Worm (Caenorhabditis elegans) whole organism, young adult: Measurements from ENCODE around the gene atgp-2.

Experiments used
- F10E7.11 ChIP-seq: sonication (generic microtip); optimal IDR thresholded peaks from 2 replicates; lab custom pipeline; 2017; ENCODE audit warnings: mild to moderate bottlenecking, missing genetic modification characterization, moderate library complexity, missing compliant biosample characterization
- F37B4.10 ChIP-seq: fragments of 200-800 bp; sonication (Bioruptor generic); IDR thresholded peaks from 2 replicates; pipeline ENCODE4 v1.3.6; 2022; ENCODE audit warnings: missing genetic modification characterization, missing compliant biosample characterization
- F49E8.2 ChIP-seq: sonication (generic microtip); optimal IDR thresholded peaks from 3 replicates; lab custom pipeline; 2017; ENCODE audit warnings: missing genetic modification characterization, mild to moderate bottlenecking, missing compliant biosample characterization, antibody characterized with exemption, moderate library complexity; ENCODE audit not compliant: insufficient read depth
- T26A5.8 ChIP-seq: sonication (generic microtip); optimal IDR thresholded peaks from 2 replicates; lab custom pipeline; 2016; ENCODE audit warnings: missing genetic modification characterization, missing compliant biosample characterization
- Y53G8AR.9 ChIP-seq: fragments of 200-800 bp; sonication (Bioruptor generic); conservative IDR thresholded peaks from 2 replicates; pipeline ENCODE4 v1.3.6; 2022; ENCODE audit warnings: missing genetic modification reagents, missing genetic modification characterization, missing compliant biosample characterization
- akir-1 ChIP-seq: fragments of 200-800 bp; sonication (Bioruptor generic); optimal IDR thresholded peaks from 2 replicates; lab custom pipeline; 2018; ENCODE audit warnings: mild to moderate bottlenecking, missing genetic modification characterization, moderate library complexity, missing compliant biosample characterization
- ccch-3 ChIP-seq: fragments of 200-800 bp; sonication (Bioruptor generic); optimal IDR thresholded peaks from 2 replicates; lab custom pipeline; 2018; ENCODE audit warnings: mild to moderate bottlenecking, missing genetic modification characterization, missing compliant biosample characterization
- ceh-91 ChIP-seq: fragments of 200-800 bp; sonication (Bioruptor generic); IDR thresholded peaks from 2 replicates; pipeline ENCODE4 v1.3.6; 2022; ENCODE audit warnings: missing genetic modification reagents, missing genetic modification characterization, missing compliant biosample characterization
- dpl-1 ChIP-seq: fragments of 150-350 bp; optimal IDR thresholded peaks from 2 replicates; lab custom pipeline; 2014; ENCODE audit warnings: missing biosample characterization, missing genetic modification reagents, missing genetic modification characterization
- efl-1 ChIP-seq: fragments of 150-350 bp; optimal IDR thresholded peaks from 2 replicates; lab custom pipeline; 2014; ENCODE audit warnings: missing biosample characterization, missing genetic modification reagents, missing genetic modification characterization
- fkh-3 ChIP-seq: sonication (generic microtip); optimal IDR thresholded peaks from 2 replicates; lab custom pipeline; 2016; ENCODE audit warnings: mild to moderate bottlenecking, missing genetic modification characterization, missing compliant biosample characterization
- hmg-1.2 ChIP-seq: fragments of 200-800 bp; sonication (Bioruptor generic); IDR thresholded peaks from 2 replicates; pipeline ENCODE4 v1.3.6; 2022; ENCODE audit warnings: missing genetic modification reagents, missing genetic modification characterization, missing compliant biosample characterization
- hmg-20 ChIP-seq: fragments of 200-800 bp; sonication (Bioruptor generic); IDR thresholded peaks from 2 replicates; pipeline ENCODE4 v1.3.6; 2022; ENCODE audit warnings: missing genetic modification reagents, missing genetic modification characterization, missing compliant biosample characterization
- lag-1 ChIP-seq: fragments of 200-800 bp; sonication (Bioruptor generic); IDR thresholded peaks from 2 replicates; pipeline ENCODE4 v1.3.6; 2022; ENCODE audit warnings: missing genetic modification reagents, missing genetic modification characterization, missing compliant biosample characterization
- lsl-1 ChIP-seq: fragments of 200-800 bp; sonication (Bioruptor generic); optimal IDR thresholded peaks from 2 replicates; lab custom pipeline; 2018; ENCODE audit warnings: mild to moderate bottlenecking, missing genetic modification characterization, moderate library complexity, missing compliant biosample characterization
- mes-4 ChIP-seq: sonication (generic microtip); optimal IDR thresholded peaks from 2 replicates; lab custom pipeline; 2016; ENCODE audit warnings: missing genotype, missing genetic modification characterization, missing compliant biosample characterization
- pha-4 ChIP-seq: fragments of 150-350 bp; sonication (generic microtip); optimal IDR thresholded peaks from 2 replicates; lab custom pipeline; 2014; ENCODE audit warnings: missing biosample characterization, missing genetic modification reagents, missing genetic modification characterization
- rpc-1 ChIP-seq, 2 experiments: fragments of 150-350 bp in 1 of 2; sonication (generic microtip) in 1 of 2; optimal IDR thresholded peaks; 2 replicates each; lab custom pipeline; 2014 to 2018; ENCODE audit warnings: missing biosample characterization in 1 of 2, missing genetic modification characterization in 1 of 2, missing genetic modification reagents in 1 of 2, missing genotype in 1 of 2
- zfh-2 ChIP-seq: fragments of 200-800 bp; sonication (Bioruptor generic); conservative IDR thresholded peaks from 2 replicates; pipeline ENCODE4 v1.3.6; 2022; ENCODE audit warnings: missing genetic modification reagents, missing genetic modification characterization, missing compliant biosample characterization
- ztf-22 ChIP-seq: fragments of 200-800 bp; sonication (Bioruptor generic); optimal IDR thresholded peaks from 2 replicates; lab custom pipeline; 2018; ENCODE audit warnings: mild to moderate bottlenecking, missing genetic modification characterization, moderate library complexity, missing compliant biosample characterization
- ztf-25 ChIP-seq: fragments of 200-800 bp; sonication (Bioruptor generic); IDR thresholded peaks from 2 replicates; pipeline ENCODE4 v1.3.6; 2022; ENCODE audit warnings: missing genetic modification reagents, missing genetic modification characterization, missing compliant biosample characterization

Gene atgp-2

ce11 chrII:14592629-14593028 is 51.3 kb downstream of the atgp-2 start:
- no peak for TF ChIP-seq F37B4.10 (GFP tag; lab: Robert Waterston, UW)
- no peak for TF ChIP-seq lsl-1
- TF ChIP-seq pha-4 (tag; lab: Kevin White, UChicago), result no peak
- TF ChIP-seq efl-1 (GFP tag; lab: Kevin White, UChicago), result no peak
- no peak for TF ChIP-seq ceh-91 (GFP tag; lab: Robert Waterston, UW)
- no peak for TF ChIP-seq akir-1 (GFP tag; lab: Kevin White, UChicago)
- TF ChIP-seq, all 124 proteins: peak for 0

- TF ChIP-seq zfh-2 (GFP tag; lab: Robert Waterston, UW) (no peak), ztf-25 (no peak), ccch-3 (GFP tag; lab: Kevin White, UChicago) (no peak), dpl-1 (GFP tag; lab: Kevin White, UChicago) (no peak), pha-4 (tag; lab: Kevin White, UChicago) (no peak), F49E8.2 (tag; lab: Kevin White, UChicago) (no peak), rpc-1 (optimal IDR thresholded peaks at IDR 0.05; lab: Kevin White, UChicago) (no peak), rpc-1 (tag; optimal IDR thresholded peaks at IDR 0.05; lab: Kevin White, UChicago) (no peak), fkh-3 (no peak), mes-4 (tag; lab: Kevin White, UChicago) (no peak), hmg-1.2 (GFP tag; lab: Robert Waterston, UW) (no peak), hmg-20 (no peak), T26A5.8 (tag; lab: Kevin White, UChicago) (no peak), lag-1 (GFP tag; lab: Robert Waterston, UW) (no peak), Y53G8AR.9 (GFP tag; lab: Robert Waterston, UW) (no peak), ztf-22 (GFP tag; lab: Kevin White, UChicago) (no peak), F10E7.11 (tag; lab: Kevin White, UChicago) (no peak)
Measured at ce11 chrII:14591699-14592098, 52.2 kb downstream of the atgp-2 start, which contains the start of gene C01G12.7. Gene C01G12.7 (minus strand): TSS chrII:14591893.
